Fruit fly (Drosophila melanogaster): ENCODE results near the gene CG42852.
A peak's percentile ranks its signal among the peaks of the same experiment; 100 is the strongest.

CG42852 gene

DNA sequence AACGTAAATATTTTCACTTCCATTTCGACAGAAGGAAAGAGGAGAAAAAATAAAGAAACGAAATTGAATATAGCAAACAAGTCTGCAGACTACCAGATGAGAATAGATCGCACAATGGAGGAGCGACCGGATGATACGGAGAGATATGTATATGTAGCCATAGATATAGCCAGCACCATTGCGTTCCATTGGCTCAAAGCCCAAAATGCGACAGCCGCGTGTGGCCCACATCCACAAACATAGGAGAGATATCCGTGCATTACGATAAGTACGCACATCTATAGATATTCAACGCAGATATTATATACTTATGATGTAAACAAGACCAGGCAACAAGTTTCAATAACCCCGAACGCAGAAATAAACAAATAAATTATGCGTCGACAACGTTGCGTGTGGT is 48.0 kb downstream of the CG42852 start:
- no peak for TF ChIP-seq CG17801 (GFP tag; optimal IDR thresholded peaks at IDR 0.05; ENCODE audit: partially characterized antibody)

dm6 chr3L:16803708-16804350 is 48.5 kb downstream of the CG42852 start:
- TF ChIP-seq CG17801 (GFP tag; optimal IDR thresholded peaks at IDR 0.05; ENCODE audit: partially characterized antibody): peak; percentile 63

- no peak for TF ChIP-seq CG17801 (GFP tag; optimal IDR thresholded peaks at IDR 0.05; ENCODE audit: partially characterized antibody)
Measured at dm6 chr3L:16804627-16805026, 49.3 kb downstream of the CG42852 start, which contains the start of gene nudC. Gene nudC (plus strand): TSS chr3L:16804994.
